Worm (Caenorhabditis elegans) whole organism, L1 larva: ENCODE data around the gene nphp-4.

Experiments used
- C04F5.9 ChIP-seq: sonication (generic microtip); optimal IDR thresholded peaks from 2 replicates; lab custom pipeline; 2016; ENCODE audit warnings: missing genetic modification characterization, missing compliant biosample characterization
- C16A3.4 ChIP-seq: fragments of 150-350 bp; optimal IDR thresholded peaks from 2 replicates; lab custom pipeline; 2014; ENCODE audit warnings: missing biosample characterization, missing genetic modification characterization
- Y116A8C.19 ChIP-seq: sonication (generic microtip); optimal IDR thresholded peaks from 2 replicates; lab custom pipeline; 2016; ENCODE audit warnings: missing compliant biosample characterization, missing genetic modification characterization, borderline replicate concordance
- aha-1 ChIP-seq: fragments of 150-350 bp; optimal IDR thresholded peaks from 2 replicates; lab custom pipeline; 2014; ENCODE audit warnings: missing biosample characterization, missing genetic modification characterization
- alr-1 ChIP-seq: fragments of 200-800 bp; sonication (Bioruptor generic); optimal IDR thresholded peaks from 2 replicates; lab custom pipeline; 2018; ENCODE audit warnings: borderline replicate concordance, mild to moderate bottlenecking, missing genetic modification characterization, missing compliant biosample characterization
- aly-2 ChIP-seq: fragments of 150-350 bp; optimal IDR thresholded peaks from 2 replicates; lab custom pipeline; 2014; ENCODE audit warnings: missing biosample characterization, missing genetic modification characterization
- ceh-8 ChIP-seq: fragments of 200-800 bp; sonication (Bioruptor generic); optimal IDR thresholded peaks from 2 replicates; lab custom pipeline; 2018; ENCODE audit warnings: mild to moderate bottlenecking, missing genetic modification characterization, moderate library complexity, missing compliant biosample characterization
- dpl-1 ChIP-seq, 3 experiments: fragments of 150-350 bp in 2 of 3; sonication (generic microtip) in 1 of 3; optimal IDR thresholded peaks; 2 replicates each; lab custom pipeline; 2014 to 2017; ENCODE audit warnings: missing biosample characterization in 3 of 3, missing genetic modification characterization in 3 of 3, missing genetic modification reagents in 3 of 3
- dsc-1 ChIP-seq: sonication (generic microtip); optimal IDR thresholded peaks from 2 replicates; lab custom pipeline; 2016; ENCODE audit warnings: mild to moderate bottlenecking, missing genetic modification characterization, missing compliant biosample characterization
- efl-1 ChIP-seq, 4 experiments: fragments of 150-350 bp; optimal IDR thresholded peaks in 3 of 4; peaks in 1 of 4; 1 replicate in 1 of 4; 2 replicates in 3 of 4; lab custom pipeline; 2014; ENCODE audit warnings: missing biosample characterization in 2 of 4, missing genetic modification characterization in 2 of 4, missing genetic modification reagents in 2 of 4
- elt-3 ChIP-seq, 6 experiments: fragments of 150-350 bp in 1 of 6; sonication (generic microtip); optimal IDR thresholded peaks; 2 replicates each; lab custom pipeline; 2017 to 2018; ENCODE audit warnings: missing biosample characterization in 6 of 6, missing genetic modification characterization in 6 of 6, inconsistent platforms in 1 of 6
- ets-5 ChIP-seq: fragments of 200-800 bp; sonication (Bioruptor generic); IDR thresholded peaks from 2 replicates; pipeline ENCODE4 v1.3.6; 2022; ENCODE audit warnings: missing genetic modification characterization, missing compliant biosample characterization
- fkh-10 ChIP-seq: sonication (generic microtip); optimal IDR thresholded peaks from 2 replicates; lab custom pipeline; 2017; ENCODE audit warnings: missing biosample characterization, missing genetic modification reagents, missing genetic modification characterization
- fos-1 ChIP-seq: fragments of 150-350 bp; optimal IDR thresholded peaks from 2 replicates; lab custom pipeline; 2014; ENCODE audit warnings: missing biosample characterization, missing genetic modification characterization
- hlh-17 ChIP-seq: fragments of 200-800 bp; sonication (Bioruptor generic); optimal IDR thresholded peaks from 2 replicates; lab custom pipeline; 2018; ENCODE audit warnings: missing genetic modification characterization, mild to moderate bottlenecking, missing compliant biosample characterization, moderate library complexity, borderline replicate concordance
- isw-1 ChIP-seq: fragments of 200-800 bp; sonication (Bioruptor generic); IDR thresholded peaks from 2 replicates; pipeline ENCODE4 v1.3.6; 2022; ENCODE audit warnings: missing genetic modification characterization, missing compliant biosample characterization
- jun-1 ChIP-seq: fragments of 150-350 bp; optimal IDR thresholded peaks from 2 replicates; lab custom pipeline; 2014; ENCODE audit warnings: missing biosample characterization, missing genetic modification reagents, missing genetic modification characterization
- lin-13 ChIP-seq: fragments of 150-350 bp; optimal IDR thresholded peaks from 2 replicates; lab custom pipeline; 2014; ENCODE audit warnings: missing biosample characterization, missing genetic modification reagents, missing genetic modification characterization
- lin-14 ChIP-seq: fragments of 200-800 bp; sonication (Bioruptor generic); optimal IDR thresholded peaks from 2 replicates; lab custom pipeline; 2018; ENCODE audit warnings: mild to moderate bottlenecking, missing genetic modification characterization, moderate library complexity, missing compliant biosample characterization
- lir-3 ChIP-seq: sonication (generic microtip); optimal IDR thresholded peaks from 2 replicates; lab custom pipeline; 2016; ENCODE audit warnings: mild to moderate bottlenecking, missing genetic modification characterization, moderate library complexity, missing compliant biosample characterization; ENCODE audit not compliant: poor library complexity
- mab-9 ChIP-seq: fragments of 200-800 bp; sonication (Bioruptor generic); IDR thresholded peaks from 2 replicates; pipeline ENCODE4 v1.3.6; 2022; ENCODE audit warnings: missing genetic modification reagents, missing genetic modification characterization, missing compliant biosample characterization
- mdl-1 ChIP-seq, 2 experiments: fragments of 150-350 bp; optimal IDR thresholded peaks; 2 replicates each; lab custom pipeline; 2014 to 2017; ENCODE audit warnings: missing biosample characterization in 2 of 2, missing genetic modification characterization in 2 of 2, inconsistent platforms in 1 of 2
- nhr-237 ChIP-seq: fragments of 150-350 bp; optimal IDR thresholded peaks from 2 replicates; lab custom pipeline; 2014; ENCODE audit warnings: missing biosample characterization, missing genetic modification characterization
- nhr-28 ChIP-seq: fragments of 150-350 bp; optimal IDR thresholded peaks from 2 replicates; lab custom pipeline; 2014; ENCODE audit warnings: missing biosample characterization, missing genetic modification characterization
- nhr-76 ChIP-seq: sonication (generic microtip); optimal IDR thresholded peaks from 2 replicates; lab custom pipeline; 2017; ENCODE audit warnings: missing biosample characterization, missing genetic modification characterization
- nhr-84 ChIP-seq: sonication (generic microtip); optimal IDR thresholded peaks from 2 replicates; lab custom pipeline; 2017; ENCODE audit warnings: missing biosample characterization, missing genetic modification characterization
- nhr-85 ChIP-seq: sonication (generic microtip); peaks from one replicate; lab custom pipeline; 2016; ENCODE audit warnings: missing genetic modification characterization, inconsistent platforms, missing compliant biosample characterization
- nhr-90 ChIP-seq: sonication (generic microtip); optimal IDR thresholded peaks from 2 replicates; lab custom pipeline; 2016; ENCODE audit warnings: mild to moderate bottlenecking, missing genetic modification characterization, missing compliant biosample characterization; ENCODE audit not compliant: poor library complexity
- pag-3 ChIP-seq: sonication (generic microtip); optimal IDR thresholded peaks from 2 replicates; lab custom pipeline; 2017; ENCODE audit warnings: missing genetic modification characterization, mild to moderate bottlenecking, missing compliant biosample characterization, antibody characterized with exemption, borderline replicate concordance; ENCODE audit not compliant: insufficient read depth
- pax-3 ChIP-seq: fragments of 200-800 bp; sonication (Bioruptor generic); optimal IDR thresholded peaks from 2 replicates; lab custom pipeline; 2018; ENCODE audit warnings: mild to moderate bottlenecking, missing genetic modification characterization, moderate library complexity, missing compliant biosample characterization
- rnt-1 ChIP-seq: sonication (generic microtip); optimal IDR thresholded peaks from 2 replicates; lab custom pipeline; 2016; ENCODE audit warnings: mild to moderate bottlenecking, missing genetic modification characterization, moderate library complexity, missing compliant biosample characterization
- skn-1 ChIP-seq: fragments of 150-350 bp; optimal IDR thresholded peaks from 2 replicates; lab custom pipeline; 2014; ENCODE audit warnings: missing biosample characterization, missing genetic modification characterization
- sup-37 ChIP-seq: fragments of 200-800 bp; sonication (Bioruptor generic); optimal IDR thresholded peaks from 2 replicates; lab custom pipeline; 2018; ENCODE audit warnings: mild to moderate bottlenecking, missing genetic modification characterization, missing compliant biosample characterization
- tbx-2 ChIP-seq: sonication (generic microtip); optimal IDR thresholded peaks from 2 replicates; lab custom pipeline; 2016; ENCODE audit warnings: missing genetic modification characterization, missing compliant biosample characterization
- unc-86 ChIP-seq: sonication (generic microtip); optimal IDR thresholded peaks from 2 replicates; lab custom pipeline; 2016; ENCODE audit warnings: missing genetic modification characterization, missing compliant biosample characterization
- vab-15 ChIP-seq: sonication (generic microtip); optimal IDR thresholded peaks from 2 replicates; lab custom pipeline; 2017; ENCODE audit warnings: missing genotype, mild to moderate bottlenecking, missing genetic modification characterization, missing compliant biosample characterization
- xbp-1 ChIP-seq: sonication (generic microtip); optimal IDR thresholded peaks from 2 replicates; lab custom pipeline; 2016; ENCODE audit warnings: missing genetic modification characterization, missing compliant biosample characterization
- zip-4 ChIP-seq: fragments of 200-800 bp; sonication (Bioruptor generic); optimal IDR thresholded peaks from 2 replicates; lab custom pipeline; 2018; ENCODE audit warnings: mild to moderate bottlenecking, missing genetic modification characterization, moderate library complexity, missing compliant biosample characterization

The nphp-4 gene

DNA sequence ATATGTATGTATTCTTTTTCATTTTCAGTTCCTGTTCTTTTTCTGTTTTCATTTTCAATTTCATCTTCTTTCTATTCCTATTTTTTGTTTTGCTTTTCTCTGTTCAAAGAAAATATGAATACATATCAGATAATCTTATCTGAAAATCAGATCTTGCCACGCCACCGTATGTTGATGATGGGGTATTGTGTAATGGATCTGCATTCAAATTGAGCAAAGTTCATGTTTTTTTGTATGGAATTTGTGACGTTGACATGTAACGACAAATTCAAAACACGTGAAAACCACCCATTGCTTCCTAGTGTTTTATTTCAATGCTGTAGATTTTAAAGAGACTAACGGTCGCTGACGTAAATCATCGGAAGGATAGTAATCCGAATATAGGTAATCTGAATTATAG is 14.8 kb upstream of the nphp-4 start (continued):
- no peak for TF ChIP-seq nhr-90 (tag; lab: Kevin White, UChicago)
- no peak for TF ChIP-seq nhr-76 (tag; lab: Kevin White, UChicago)
- no peak for TF ChIP-seq ets-5 (GFP tag; lab: Robert Waterston, UW)
- TF ChIP-seq skn-1 (tag; lab: Kevin White, UChicago) = no peak
- TF ChIP-seq xbp-1 (tag; lab: Kevin White, UChicago) = no peak
- TF ChIP-seq dpl-1 (GFP tag; optimal IDR thresholded peaks at IDR 0.05; lab: Kevin White, UChicago) = no peak
- TF ChIP-seq nhr-85 (tag; lab: Kevin White, UChicago) = peak; percentile 64
- no peak for TF ChIP-seq nhr-237
- TF ChIP-seq efl-1 (optimal IDR thresholded peaks at IDR 0.05; lab: Kevin White, UChicago) = no peak
- peak in 1 of 2 experiments; percentile 12 for TF ChIP-seq efl-1 (GFP tag; optimal IDR thresholded peaks at IDR 0.05 in 1 of 2; lab: Kevin White, UChicago)
- no peak for TF ChIP-seq Y116A8C.19 (tag; lab: Kevin White, UChicago)
- no peak for TF ChIP-seq C04F5.9
- no peak for TF ChIP-seq nhr-28 (tag; lab: Kevin White, UChicago)
- TF ChIP-seq mdl-1 (tag; optimal IDR thresholded peaks at IDR 0.05; lab: Kevin White, UChicago) = no peak
- peak; percentile 45 for TF ChIP-seq lin-14 (GFP tag; lab: Kevin White, UChicago)
- TF ChIP-seq pag-3 (tag; lab: Kevin White, UChicago) = no peak
- no peak for TF ChIP-seq unc-86
- no peak for TF ChIP-seq pax-3 (tag; lab: Kevin White, UChicago)
- TF ChIP-seq C16A3.4 = no peak
- no peak for TF ChIP-seq lir-3 (tag; lab: Kevin White, UChicago)
- TF ChIP-seq nhr-84 (tag; lab: Kevin White, UChicago) = no peak
- TF ChIP-seq sup-37 = no peak
- TF ChIP-seq hlh-17 (GFP tag; lab: Kevin White, UChicago) = no peak
- no peak for TF ChIP-seq rnt-1 (tag; lab: Kevin White, UChicago)
- no peak for TF ChIP-seq alr-1 (tag; lab: Kevin White, UChicago)
- no peak for TF ChIP-seq lin-13 (GFP tag; lab: Kevin White, UChicago)
- TF ChIP-seq vab-15 (tag; lab: Kevin White, UChicago) = no peak
- no peak for TF ChIP-seq ceh-8
- no peak for TF ChIP-seq fos-1 (tag; lab: Kevin White, UChicago)
- TF ChIP-seq tbx-2 (tag; lab: Kevin White, UChicago) = no peak

DNA sequence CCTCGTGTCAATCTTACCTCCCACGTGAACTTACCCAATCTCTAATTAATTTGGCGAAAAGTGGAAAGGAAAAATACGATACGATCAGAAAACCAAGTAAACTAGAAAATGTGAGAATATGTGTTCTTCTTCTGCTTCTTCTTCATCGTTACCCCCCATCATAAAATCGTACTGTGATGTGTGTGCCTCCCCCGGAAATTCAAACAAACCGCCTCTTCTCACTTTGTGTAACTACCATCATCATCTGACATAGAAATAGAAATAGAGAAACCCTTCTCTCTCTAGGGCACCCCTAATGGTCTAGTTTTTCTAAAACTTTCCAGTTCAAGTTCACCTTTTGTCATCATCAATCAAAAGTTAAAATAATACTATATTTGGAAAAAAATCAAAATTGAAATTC is 14.2 kb upstream of the nphp-4 start:
- TF ChIP-seq ceh-8 (no peak), Y116A8C.19 (tag; lab: Kevin White, UChicago) (no peak), elt-3 (tag; optimal IDR thresholded peaks at IDR 0.05; lab: Kevin White, UChicago) (no peak), efl-1 (optimal IDR thresholded peaks at IDR 0.05; lab: Kevin White, UChicago) (no peak), efl-1 (GFP tag; optimal IDR thresholded peaks at IDR 0.05 in 1 of 2; lab: Kevin White, UChicago) (peak in 1 of 2 experiments; percentile 38)
- TF ChIP-seq, all 84 proteins: peak for 1

DNA sequence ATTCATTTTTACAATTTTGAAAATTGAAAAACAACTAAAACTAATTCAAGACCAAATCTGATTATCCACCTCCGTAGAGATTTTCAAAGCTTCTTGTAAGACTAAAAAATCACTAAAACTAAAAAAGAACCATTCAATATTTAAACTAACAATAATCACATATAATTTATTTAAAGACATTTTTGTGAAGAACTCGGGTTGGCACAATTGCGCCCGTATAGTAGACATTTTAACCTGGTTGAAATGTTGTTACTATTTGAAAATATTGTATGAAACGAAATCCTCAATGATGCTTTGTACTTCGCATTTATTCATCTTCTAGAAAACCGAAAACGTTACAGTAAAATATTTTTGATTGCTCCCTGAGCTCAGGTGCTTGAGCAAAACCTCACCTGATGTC is 12.5 kb upstream of the nphp-4 start:
- TF ChIP-seq aly-2 (tag; lab: Kevin White, UChicago) (no peak), aha-1 (no peak), mab-9 (GFP tag; lab: Robert Waterston, UW) (no peak), C04F5.9 (no peak), jun-1 (tag; lab: Kevin White, UChicago) (no peak), zip-4 (GFP tag; lab: Kevin White, UChicago) (no peak), fkh-10 (no peak), dsc-1 (tag; lab: Kevin White, UChicago) (no peak), pag-3 (tag; lab: Kevin White, UChicago) (no peak), isw-1 (GFP tag; lab: Robert Waterston, UW) (no peak), nhr-85 (tag; lab: Kevin White, UChicago) (no peak), skn-1 (tag; lab: Kevin White, UChicago) (no peak)
